Fruit fly (Drosophila melanogaster): ENCODE measurements around the gene CG18417.

The CG18417 gene

DNA sequence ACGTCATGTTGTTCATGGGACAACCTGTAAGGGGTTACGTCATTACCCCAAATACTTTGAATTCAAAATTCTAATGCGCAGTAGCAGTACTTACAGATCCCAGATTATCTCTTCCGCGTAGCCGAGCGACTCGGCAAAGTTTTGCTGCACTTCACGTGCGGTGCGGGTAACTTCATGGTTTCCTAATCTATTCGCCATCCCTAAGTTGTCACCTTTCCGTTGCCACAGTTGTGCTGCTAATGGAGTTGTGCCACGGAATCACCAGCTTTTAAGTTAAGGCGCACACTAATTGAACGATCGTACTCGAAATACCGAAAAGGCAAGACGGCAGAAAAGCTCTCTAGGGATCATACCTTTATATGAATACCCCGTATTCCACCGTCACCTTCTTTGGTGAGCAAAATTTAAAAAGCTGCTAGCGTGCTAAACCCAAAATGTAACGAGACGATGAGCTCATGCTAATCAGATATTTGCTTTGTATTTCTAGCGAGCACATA, 40.0 kb upstream of the CG18417 start, which contains the start of gene pst (continued):
- TF ChIP-seq CG10431 (GFP tag; optimal IDR thresholded peaks at IDR 0.05) (no peak), CG17361 (GFP tag; IDR thresholded peaks at IDR 0.05) (no peak), gem (tag; optimal IDR thresholded peaks at IDR 0.05) (no peak), CG13287 (GFP tag; IDR thresholded peaks at IDR 0.05; ENCODE audit: partially characterized antibody) (no peak), Aef1 (GFP tag; IDR thresholded peaks at IDR 0.05) (no peak), z (GFP tag; IDR thresholded peaks at IDR 0.05) (no peak), stc (GFP tag; IDR thresholded peaks at IDR 0.05) (no peak), CG8924 (tag; optimal IDR thresholded peaks at IDR 0.05) (no peak), Atf-2 (GFP tag; optimal IDR thresholded peaks at IDR 0.05) (peak; percentile 14), unpg (GFP tag; optimal IDR thresholded peaks at IDR 0.05) (no peak), Max (GFP tag; optimal IDR thresholded peaks at IDR 0.05) (no peak), CHES-1-like (GFP tag; optimal IDR thresholded peaks at IDR 0.05) (peak; percentile 20), CG12659 (GFP tag; optimal IDR thresholded peaks at IDR 0.05) (no peak), gcm (GFP tag; optimal IDR thresholded peaks at IDR 0.05) (no peak), CG11398 (GFP tag; optimal IDR thresholded peaks at IDR 0.05) (peak; percentile 27), dm (GFP tag; optimal IDR thresholded peaks at IDR 0.05) (no peak), Antp (GFP tag; optimal IDR thresholded peaks at IDR 0.05) (no peak), org-1 (GFP tag; optimal IDR thresholded peaks at IDR 0.05) (no peak), fru (optimal IDR thresholded peaks at IDR 0.05) (no peak), CG32767 (GFP tag; IDR thresholded peaks at IDR 0.05) (no peak), dimm (GFP tag; IDR thresholded peaks at IDR 0.05) (no peak), corto (GFP tag; optimal IDR thresholded peaks at IDR 0.05) (no peak), Fer1 (GFP tag; optimal IDR thresholded peaks at IDR 0.05) (peak; percentile 24), shn (GFP tag; optimal IDR thresholded peaks at IDR 0.05) (no peak), CG13775 (GFP tag; optimal IDR thresholded peaks at IDR 0.05) (no peak), H2.0 (GFP tag; IDR thresholded peaks at IDR 0.05) (0 out of 2 replicates have a peak, but pooled peaks have one; percentile 25), CG1233 (GFP tag; optimal IDR thresholded peaks at IDR 0.05) (no peak), Hr78 (GFP tag; optimal IDR thresholded peaks at IDR 0.05) (no peak), cwo (GFP tag; optimal IDR thresholded peaks at IDR 0.05) (peak; percentile 44), pnt (GFP tag; optimal IDR thresholded peaks at IDR 0.05) (no peak), chn (GFP tag; optimal IDR thresholded peaks at IDR 0.05) (no peak), CG10979 (tag; optimal IDR thresholded peaks at IDR 0.05) (no peak), CG7357 (GFP tag; IDR thresholded peaks at IDR 0.05) (no peak), CG17612 (GFP tag; IDR thresholded peaks at IDR 0.05) (no peak), nmo (GFP tag; optimal IDR thresholded peaks at IDR 0.05) (no peak), slbo (GFP tag; IDR thresholded peaks at IDR 0.05) (no peak; the same call in 1 of the 2 replicates), E2f2 (GFP tag; IDR thresholded peaks at IDR 0.05) (peak; percentile 52; the same call in 1 of the 2 replicates), Deaf1 (tag; optimal IDR thresholded peaks at IDR 0.05) (no peak), CG15514 (GFP tag; optimal IDR thresholded peaks at IDR 0.05) (no peak), maf-S (GFP tag; optimal IDR thresholded peaks at IDR 0.05) (no peak), sens (GFP tag) (peak; percentile 31), CG7839 (tag; optimal IDR thresholded peaks at IDR 0.05) (no peak), Bdp1 (GFP tag; optimal IDR thresholded peaks at IDR 0.05) (no peak), CG6683 (GFP tag; optimal IDR thresholded peaks at IDR 0.05) (no peak), bbx (GFP tag; IDR thresholded peaks at IDR 0.05; ENCODE audit: partially characterized antibody) (peak; percentile 69), tup (GFP tag; optimal IDR thresholded peaks at IDR 0.05) (no peak), CG4404 (GFP tag; IDR thresholded peaks at IDR 0.05) (no peak), twi (tag; optimal IDR thresholded peaks at IDR 0.05) (no peak), CG18764 (GFP tag; optimal IDR thresholded peaks at IDR 0.05) (no peak), zen2 (GFP tag; IDR thresholded peaks at IDR 0.05; ENCODE audit: partially characterized antibody) (0 out of 3 replicates have a peak, but pooled peaks have one; percentile 15), CG18619 (GFP tag; optimal IDR thresholded peaks at IDR 0.05) (no peak)

All from whole organism, embryonic.